Fruit fly (Drosophila melanogaster): ENCODE results near the gene CG12259.
A peak's percentile ranks its signal among the peaks of the same experiment; 100 is the strongest.

The CG12259 gene

DNA sequence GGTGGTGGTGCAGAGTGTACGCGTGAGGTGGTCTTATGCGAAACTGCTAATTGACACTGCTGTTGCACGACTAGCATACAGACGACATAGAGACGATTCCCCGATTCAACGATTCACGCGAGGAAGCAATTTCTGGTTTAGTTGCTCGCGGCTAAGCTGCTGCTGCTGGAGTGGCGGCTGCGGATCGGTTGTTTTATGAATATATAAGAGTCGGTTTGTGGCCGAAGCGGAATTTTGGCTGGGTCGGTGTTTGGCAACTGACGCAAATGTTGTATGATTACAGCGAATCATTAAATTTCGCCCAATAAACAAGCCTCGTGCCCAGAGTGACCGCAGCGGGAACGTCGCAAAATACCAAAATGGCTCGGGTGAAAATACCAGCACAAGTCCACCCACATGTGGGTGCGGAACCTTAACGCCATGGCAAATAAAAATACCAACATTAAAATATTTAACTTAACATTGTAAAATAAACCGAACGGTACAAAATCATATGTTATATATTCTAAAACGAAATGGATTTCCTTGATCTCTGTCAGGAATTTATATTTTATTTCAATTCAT, 26.9 kb upstream of the CG12259 start, which contains the start of gene mfrn (continued):
- TF ChIP-seq CG6272 (GFP tag; IDR thresholded peaks at IDR 0.05) (no peak), yki (optimal IDR thresholded peaks at IDR 0.05) (no peak), chm (GFP tag; IDR thresholded peaks at IDR 0.05) (no peak), slou (GFP tag; optimal IDR thresholded peaks at IDR 0.05) (no peak), CG11247 (GFP tag; IDR thresholded peaks at IDR 0.05) (no peak), ac (GFP tag; optimal IDR thresholded peaks at IDR 0.05) (no peak), lmd (GFP tag; IDR thresholded peaks at IDR 0.05) (no peak), CG8944 (GFP tag; optimal IDR thresholded peaks at IDR 0.05) (no peak), pzg (GFP tag; optimal IDR thresholded peaks at IDR 0.05) (peak; percentile 68), Jarid2 (GFP tag; optimal IDR thresholded peaks at IDR 0.05) (peak; percentile 22), CG5180 (GFP tag; optimal IDR thresholded peaks at IDR 0.05) (no peak), CG31224 (GFP tag; IDR thresholded peaks at IDR 0.05) (no peak), CG13424 (tag; optimal IDR thresholded peaks at IDR 0.05) (no peak), caup (GFP tag; optimal IDR thresholded peaks at IDR 0.05; ENCODE audit: severe bottlenecking) (no peak), BtbVII (GFP tag; optimal IDR thresholded peaks at IDR 0.05) (no peak), CG10543 (GFP tag; optimal IDR thresholded peaks at IDR 0.05) (no peak), CG8281 (tag; optimal IDR thresholded peaks at IDR 0.05) (no peak), pros (GFP tag; optimal IDR thresholded peaks at IDR 0.05) (no peak), CG9727 (GFP tag; optimal IDR thresholded peaks at IDR 0.05) (no peak), shn (GFP tag; optimal IDR thresholded peaks at IDR 0.05) (no peak), CG16779 (GFP tag; IDR thresholded peaks at IDR 0.05) (no peak), Ptx1 (GFP tag; IDR thresholded peaks at IDR 0.05) (no peak), kni (GFP tag; optimal IDR thresholded peaks at IDR 0.05) (no peak), sc (optimal IDR thresholded peaks at IDR 0.05) (no peak), sc (GFP tag; optimal IDR thresholded peaks at IDR 0.05) (no peak), CG14965 (GFP tag; optimal IDR thresholded peaks at IDR 0.05; ENCODE audit: borderline replicate concordance) (no peak), CG17359 (tag; optimal IDR thresholded peaks at IDR 0.05) (no peak), CG7786 (GFP tag; optimal IDR thresholded peaks at IDR 0.05) (no peak), CG9797 (GFP tag; optimal IDR thresholded peaks at IDR 0.05) (peak; percentile 66), Hsf (GFP tag; optimal IDR thresholded peaks at IDR 0.05) (no peak), zen (tag; optimal IDR thresholded peaks at IDR 0.05) (no peak), CG11695 (GFP tag; IDR thresholded peaks at IDR 0.05) (no peak), inv (GFP tag; IDR thresholded peaks at IDR 0.05; ENCODE audit: partially characterized antibody) (peak; percentile 19; the same call in 1 of the 2 replicates), ssp (GFP tag; IDR thresholded peaks at IDR 0.05) (no peak), zfh1 (GFP tag; IDR thresholded peaks at IDR 0.05) (0 out of 3 replicates have a peak, but pooled peaks have one; percentile 14), CG32767 (GFP tag; IDR thresholded peaks at IDR 0.05) (no peak), CG1603 (tag; optimal IDR thresholded peaks at IDR 0.05) (peak; percentile 49), CG15011 (GFP tag; optimal IDR thresholded peaks at IDR 0.05) (no peak), vnd (GFP tag; IDR thresholded peaks at IDR 0.05; ENCODE audit: partially characterized antibody) (no peak), Bgb (GFP tag; IDR thresholded peaks at IDR 0.05; ENCODE audit: partially characterized antibody) (peak; percentile 39; the same call in 1 of the 2 replicates), CG4617 (GFP tag; optimal IDR thresholded peaks at IDR 0.05; ENCODE audit: borderline replicate concordance) (peak; percentile 46), CG11398 (GFP tag; optimal IDR thresholded peaks at IDR 0.05) (no peak), fd96Cb (tag; optimal IDR thresholded peaks at IDR 0.05) (no peak), tgo (GFP tag; IDR thresholded peaks at IDR 0.05) (no peak), CHES-1-like (GFP tag; optimal IDR thresholded peaks at IDR 0.05) (no peak), CG2129 (GFP tag; IDR thresholded peaks at IDR 0.05; ENCODE audit: partially characterized antibody) (no peak), BEAF-32 (GFP tag; optimal IDR thresholded peaks at IDR 0.05) (peak; percentile 30), pb (GFP tag; optimal IDR thresholded peaks at IDR 0.05) (no peak), slbo (GFP tag; IDR thresholded peaks at IDR 0.05) (no peak), CG14050 (GFP tag; IDR thresholded peaks at IDR 0.05) (no peak), klu (GFP tag; IDR thresholded peaks at IDR 0.05) (peak; percentile 16; the same call in 1 of the 2 replicates)

Data from whole organism, embryonic.